Worm (Caenorhabditis elegans) whole organism, mixed stage, embryonic: ENCODE data around the gene dao-2.

ENCODE experiments used
- M03D4.4 ChIP-seq: sonication (generic microtip); optimal IDR thresholded peaks from 2 replicates; lab custom pipeline; 2017; ENCODE audit warnings: mild to moderate bottlenecking, missing genetic modification characterization, missing compliant biosample characterization
- bed-3 ChIP-seq: fragments of 200-800 bp; sonication (Bioruptor generic); optimal IDR thresholded peaks from 3 replicates; lab custom pipeline; 2018; ENCODE audit warnings: mild to moderate bottlenecking, missing genetic modification characterization, moderate library complexity, missing compliant biosample characterization
- blmp-1 ChIP-seq: fragments of 150-350 bp; optimal IDR thresholded peaks from 2 replicates; lab custom pipeline; 2014; ENCODE audit warnings: missing biosample characterization, missing genetic modification characterization
- ceh-43 ChIP-seq: fragments of 200-800 bp; sonication (Bioruptor generic); optimal IDR thresholded peaks from 2 replicates; lab custom pipeline; 2018; ENCODE audit warnings: mild to moderate bottlenecking, missing genetic modification characterization, moderate library complexity, missing compliant biosample characterization
- ceh-83 ChIP-seq: fragments of 200-800 bp; sonication (Bioruptor generic); optimal IDR thresholded peaks from 2 replicates; lab custom pipeline; 2018; ENCODE audit warnings: mild to moderate bottlenecking, missing genetic modification characterization, missing compliant biosample characterization
- cnd-1 ChIP-seq: fragments of 200-800 bp; sonication (Bioruptor generic); optimal IDR thresholded peaks from 2 replicates; lab custom pipeline; 2018; ENCODE audit warnings: mild to moderate bottlenecking, missing genetic modification characterization, missing compliant biosample characterization
- drap-1 ChIP-seq: fragments of 200-800 bp; sonication (Bioruptor generic); optimal IDR thresholded peaks from 3 replicates; lab custom pipeline; 2018; ENCODE audit warnings: mild to moderate bottlenecking, missing genetic modification characterization, missing compliant biosample characterization
- elt-1 ChIP-seq: sonication (generic microtip); optimal IDR thresholded peaks from 2 replicates; lab custom pipeline; 2017; ENCODE audit warnings: missing genetic modification characterization, mild to moderate bottlenecking, missing compliant biosample characterization, antibody characterized with exemption, moderate library complexity, borderline replicate concordance; ENCODE audit not compliant: insufficient read depth
- elt-3 ChIP-seq: fragments of 150-350 bp; optimal IDR thresholded peaks from 2 replicates; lab custom pipeline; 2014; ENCODE audit warnings: missing biosample characterization, missing genetic modification characterization
- flh-1 ChIP-seq: fragments of 200-800 bp; sonication (Bioruptor generic); optimal IDR thresholded peaks from 2 replicates; lab custom pipeline; 2018; ENCODE audit warnings: mild to moderate bottlenecking, missing genetic modification characterization, moderate library complexity, missing compliant biosample characterization
- ham-2 ChIP-seq: fragments of 200-800 bp; sonication (Bioruptor generic); optimal IDR thresholded peaks from 2 replicates; lab custom pipeline; 2018; ENCODE audit warnings: mild to moderate bottlenecking, missing genetic modification characterization, missing compliant biosample characterization
- hlh-1 ChIP-seq: fragments of 150-350 bp; optimal IDR thresholded peaks from 2 replicates; lab custom pipeline; 2014; ENCODE audit warnings: missing biosample characterization, missing genetic modification reagents, missing genetic modification characterization
- lin-13 ChIP-seq: fragments of 150-350 bp; optimal IDR thresholded peaks from 2 replicates; lab custom pipeline; 2014; ENCODE audit warnings: missing biosample characterization, missing genetic modification characterization
- lin-32 ChIP-seq: fragments of 200-800 bp; sonication (Bioruptor generic); optimal IDR thresholded peaks from 2 replicates; lab custom pipeline; 2018; ENCODE audit warnings: mild to moderate bottlenecking, missing genetic modification characterization, missing compliant biosample characterization
- lsy-2 ChIP-seq: fragments of 150-350 bp; optimal IDR thresholded peaks from 2 replicates; lab custom pipeline; 2014; ENCODE audit warnings: missing biosample characterization, missing genetic modification characterization
- mab-5 ChIP-seq: fragments of 150-350 bp; optimal IDR thresholded peaks from 2 replicates; lab custom pipeline; 2014; ENCODE audit warnings: missing biosample characterization, missing genetic modification characterization
- mep-1 ChIP-seq: fragments of 150-350 bp; optimal IDR thresholded peaks from 2 replicates; lab custom pipeline; 2017; ENCODE audit warnings: missing biosample characterization, missing genetic modification reagents, missing genetic modification characterization, inconsistent platforms
- nhr-12 ChIP-seq: fragments of 150-350 bp; optimal IDR thresholded peaks from 2 replicates; lab custom pipeline; 2014; ENCODE audit warnings: missing biosample characterization, missing genetic modification characterization
- nhr-2 ChIP-seq: fragments of 150-350 bp; optimal IDR thresholded peaks from 2 replicates; lab custom pipeline; 2014; ENCODE audit warnings: missing biosample characterization, missing genetic modification characterization
- nhr-237 ChIP-seq: fragments of 150-350 bp; optimal IDR thresholded peaks from 2 replicates; lab custom pipeline; 2014; ENCODE audit warnings: missing biosample characterization, missing genetic modification characterization
- nhr-28 ChIP-seq: fragments of 150-350 bp; optimal IDR thresholded peaks from 2 replicates; lab custom pipeline; 2014; ENCODE audit warnings: missing biosample characterization, missing genetic modification characterization
- sem-2 ChIP-seq: fragments of 200-800 bp; sonication (Bioruptor generic); optimal IDR thresholded peaks from 2 replicates; lab custom pipeline; 2018; ENCODE audit warnings: mild to moderate bottlenecking, missing genetic modification characterization, missing compliant biosample characterization
- snpc-4 ChIP-seq: fragments of 150-350 bp; optimal IDR thresholded peaks from 2 replicates; lab custom pipeline; 2014; ENCODE audit warnings: missing biosample characterization, missing genetic modification characterization
- sptf-1 ChIP-seq: sonication (generic microtip); optimal IDR thresholded peaks from 2 replicates; lab custom pipeline; 2017; ENCODE audit warnings: mild to moderate bottlenecking, missing genetic modification characterization, moderate library complexity, missing compliant biosample characterization
- tbx-8 ChIP-seq: fragments of 200-800 bp; sonication (Bioruptor generic); optimal IDR thresholded peaks from 2 replicates; lab custom pipeline; 2018; ENCODE audit warnings: mild to moderate bottlenecking, missing genetic modification characterization, moderate library complexity, missing compliant biosample characterization
- unc-120 ChIP-seq: sonication (generic microtip); optimal IDR thresholded peaks from 2 replicates; lab custom pipeline; 2017; ENCODE audit warnings: missing genetic modification characterization, missing compliant biosample characterization; ENCODE audit not compliant: poor library complexity, severe bottlenecking
- unc-39 ChIP-seq: fragments of 150-350 bp; optimal IDR thresholded peaks from 2 replicates; lab custom pipeline; 2014; ENCODE audit warnings: missing biosample characterization, missing genetic modification characterization
- unc-62 ChIP-seq: fragments of 150-350 bp; optimal IDR thresholded peaks from 2 replicates; lab custom pipeline; 2014; ENCODE audit warnings: missing biosample characterization, missing genetic modification reagents, missing genetic modification characterization
- zip-8 ChIP-seq: fragments of 150-350 bp; optimal IDR thresholded peaks from 2 replicates; lab custom pipeline; 2014; ENCODE audit warnings: missing biosample characterization, missing genetic modification characterization
- ztf-11 ChIP-seq: fragments of 150-350 bp; optimal IDR thresholded peaks from 2 replicates; lab custom pipeline; 2014; ENCODE audit warnings: missing biosample characterization, missing genetic modification characterization

The dao-2 gene

ce11 chrII:4562503-4563000, at the start of gene dao-2:
dao-2 (plus strand) TSS chrII:4562950.
- TF ChIP-seq nhr-2 (tag; lab: Kevin White, UChicago), result no peak
- TF ChIP-seq elt-3 (tag; lab: Kevin White, UChicago), result peak; percentile 84

ce11 chrII:4516291-4516690, 46.5 kb upstream of the dao-2 start:
- TF ChIP-seq mab-5 (tag; lab: Kevin White, UChicago) (no peak), ceh-43 (GFP tag; lab: Kevin White, UChicago) (no peak), cnd-1 (tag; lab: Kevin White, UChicago) (no peak), lin-13 (no peak), M03D4.4 (peak; percentile 5), sptf-1 (no peak), hlh-1 (peak; percentile 99), elt-3 (tag; lab: Kevin White, UChicago) (no peak), nhr-2 (tag; lab: Kevin White, UChicago) (peak; percentile 12), drap-1 (GFP tag; lab: Kevin White, UChicago) (no peak), lin-32 (GFP tag; lab: Kevin White, UChicago) (no peak), blmp-1 (tag; lab: Kevin White, UChicago) (no peak), flh-1 (GFP tag; lab: Kevin White, UChicago) (no peak), zip-8 (tag; lab: Kevin White, UChicago) (no peak), elt-1 (no peak), ceh-83 (GFP tag; lab: Kevin White, UChicago) (no peak), unc-120 (tag; lab: Kevin White, UChicago) (peak; percentile 90), mep-1 (tag; lab: Kevin White, UChicago) (no peak), tbx-8 (GFP tag; lab: Kevin White, UChicago) (no peak), nhr-12 (tag; lab: Kevin White, UChicago) (no peak), unc-62 (GFP tag; lab: Kevin White, UChicago) (peak; percentile 79), ztf-11 (tag; lab: Kevin White, UChicago) (no peak), unc-39 (no peak)

ce11 chrII:4517254-4517653, 45.5 kb upstream of the dao-2 start:
- peak; percentile 14 for TF ChIP-seq lsy-2 (tag; lab: Kevin White, UChicago)
- TF ChIP-seq hlh-1, result peak; percentile 95
- no peak for TF ChIP-seq unc-62 (GFP tag; lab: Kevin White, UChicago)

- TF ChIP-seq elt-1, result no peak
- peak; percentile 100 for TF ChIP-seq unc-120 (tag; lab: Kevin White, UChicago)
- TF ChIP-seq bed-3 (GFP tag; lab: Kevin White, UChicago), result no peak
- TF ChIP-seq M03D4.4, result no peak
- TF ChIP-seq unc-62 (GFP tag; lab: Kevin White, UChicago), result peak; percentile 83
- no peak for TF ChIP-seq mab-5 (tag; lab: Kevin White, UChicago)
- no peak for TF ChIP-seq ceh-83 (GFP tag; lab: Kevin White, UChicago)
- TF ChIP-seq sptf-1, result peak; percentile 12
- no peak for TF ChIP-seq nhr-28 (tag; lab: Kevin White, UChicago)
- TF ChIP-seq hlh-1, result peak; percentile 100
- TF ChIP-seq nhr-2 (tag; lab: Kevin White, UChicago), result no peak
- TF ChIP-seq lsy-2 (tag; lab: Kevin White, UChicago), result peak; percentile 89
- TF ChIP-seq, all 35 proteins: peak for 5
These were observed 44.3 kb upstream of the dao-2 start, which contains the start of gene hlh-1 for ce11 chrII:4518300-4518907. hlh-1 (plus strand) TSS chrII:4518574.

- no peak for TF ChIP-seq ztf-11 (tag; lab: Kevin White, UChicago)
- TF ChIP-seq unc-62 (GFP tag; lab: Kevin White, UChicago), result peak; percentile 62
- TF ChIP-seq sem-2 (GFP tag; lab: Kevin White, UChicago), result no peak
- TF ChIP-seq bed-3 (GFP tag; lab: Kevin White, UChicago), result no peak
- TF ChIP-seq snpc-4 (tag; lab: Kevin White, UChicago), result no peak
- TF ChIP-seq elt-3 (tag; lab: Kevin White, UChicago), result no peak
- no peak for TF ChIP-seq sptf-1
- peak; percentile 100 for TF ChIP-seq hlh-1
- TF ChIP-seq ham-2 (GFP tag; lab: Kevin White, UChicago), result no peak
- TF ChIP-seq nhr-12 (tag; lab: Kevin White, UChicago), result no peak
- TF ChIP-seq cnd-1 (tag; lab: Kevin White, UChicago), result no peak
- TF ChIP-seq unc-120 (tag; lab: Kevin White, UChicago), result peak; percentile 89
- no peak for TF ChIP-seq drap-1 (GFP tag; lab: Kevin White, UChicago)
- TF ChIP-seq nhr-237, result no peak
These were observed 42.7 kb upstream of the dao-2 start for ce11 chrII:4519976-4520594.
